Fruit fly (Drosophila melanogaster) whole organism, embryonic: ENCODE measurements around the gene wapl.
A peak's percentile ranks its signal among the peaks of the same experiment; 100 is the strongest.

Source experiments
- ATbp ChIP-seq: fragments of 200-800 bp; sonication (Bioruptor generic); optimal IDR thresholded peaks from 2 replicates; lab custom pipeline; 2017; ENCODE audit warnings: missing biosample characterization, mild to moderate bottlenecking, missing genetic modification characterization, missing genetic modification reagents
- Awh ChIP-seq: fragments of 200-800 bp; sonication (Bioruptor generic); IDR thresholded peaks from 2 replicates; pipeline ENCODE4, ENCODE4 v1.3.6; 2022; ENCODE audit warnings: missing biosample characterization, missing genetic modification characterization
- CG11504 ChIP-seq: fragments of 200-800 bp; sonication (Bioruptor generic); optimal IDR thresholded peaks from 3 replicates; lab custom pipeline; 2019; ENCODE audit warnings: missing biosample characterization, mild to moderate bottlenecking, missing genetic modification characterization, moderate library complexity
- CG12104 ChIP-seq: fragments of 200-800 bp; sonication (Bioruptor generic); optimal IDR thresholded peaks from 3 replicates; lab custom pipeline; 2016; ENCODE audit warnings: missing biosample characterization, missing genetic modification characterization
- CG12299 ChIP-seq: fragments of 200-800 bp; sonication (Bioruptor generic); optimal IDR thresholded peaks from 2 replicates; lab custom pipeline; 2018; ENCODE audit warnings: missing biosample characterization, mild to moderate bottlenecking, missing genetic modification characterization
- CG15011 ChIP-seq: fragments of 200-800 bp; sonication (Bioruptor generic); optimal IDR thresholded peaks from 3 replicates; lab custom pipeline; 2018; ENCODE audit warnings: missing biosample characterization, mild to moderate bottlenecking, missing genetic modification characterization
- CG15269 ChIP-seq: fragments of 200-800 bp; sonication (Bioruptor generic); optimal IDR thresholded peaks from 2 replicates; lab custom pipeline; 2018; ENCODE audit warnings: missing biosample characterization, mild to moderate bottlenecking, missing genetic modification characterization, moderate library complexity
- CG15514 ChIP-seq: fragments of 200-800 bp; sonication (Bioruptor generic); optimal IDR thresholded peaks from 3 replicates; lab custom pipeline; 2017; ENCODE audit warnings: missing biosample characterization, missing genetic modification characterization, mild to moderate bottlenecking, moderate library complexity, missing genetic modification reagents
- CG17912 ChIP-seq: fragments of 200-800 bp; sonication (Bioruptor generic); optimal IDR thresholded peaks from 2 replicates; lab custom pipeline; 2018; ENCODE audit warnings: missing biosample characterization, mild to moderate bottlenecking, missing genetic modification characterization
- CG1832 ChIP-seq: fragments of 200-800 bp; sonication (Bioruptor generic); optimal IDR thresholded peaks from 2 replicates; lab custom pipeline; 2017; ENCODE audit warnings: missing biosample characterization, mild to moderate bottlenecking, missing genetic modification characterization, inconsistent platforms
- CG3065 ChIP-seq: fragments of 200-800 bp; sonication (Bioruptor generic); optimal IDR thresholded peaks from 2 replicates; lab custom pipeline; 2016; ENCODE audit warnings: missing biosample characterization, missing genetic modification characterization
- CG32772 ChIP-seq: fragments of 200-800 bp; sonication (Bioruptor generic); IDR thresholded peaks from 2 replicates; pipeline ENCODE4 v1.3.6; 2022; ENCODE audit warnings: missing biosample characterization, missing genetic modification characterization
- CG33557 ChIP-seq: fragments of 200-800 bp; sonication (Bioruptor generic); optimal IDR thresholded peaks from 2 replicates; lab custom pipeline; 2019; ENCODE audit warnings: missing biosample characterization, mild to moderate bottlenecking, missing genetic modification characterization, moderate library complexity
- CG34376 ChIP-seq: fragments of 200-800 bp; sonication (Bioruptor generic); optimal IDR thresholded peaks from 2 replicates; lab custom pipeline; 2018; ENCODE audit warnings: missing biosample characterization, mild to moderate bottlenecking, missing genetic modification characterization
- CG4282 ChIP-seq: fragments of 200-800 bp; sonication (Bioruptor generic); optimal IDR thresholded peaks from 2 replicates; lab custom pipeline; 2016; ENCODE audit warnings: missing biosample characterization, missing genetic modification characterization
- CG6689 ChIP-seq: fragments of 200-800 bp; sonication (Bioruptor generic); IDR thresholded peaks from 2 replicates; pipeline ENCODE4 v1.3.6; 2022; ENCODE audit warnings: missing biosample characterization, missing genetic modification characterization
- CG6854 ChIP-seq: fragments of 200-800 bp; sonication (Bioruptor generic); optimal IDR thresholded peaks from 3 replicates; lab custom pipeline; 2017; ENCODE audit warnings: missing biosample characterization, mild to moderate bottlenecking, missing genetic modification characterization
- CG9215 ChIP-seq: fragments of 200-800 bp; sonication (Bioruptor generic); IDR thresholded peaks from 2 replicates; pipeline ENCODE4 v1.3.6; 2022; ENCODE audit warnings: missing biosample characterization, missing genetic modification characterization
- D ChIP-seq, 2 experiments: fragments of 200-800 bp in 1 of 2; fragments of >200 bp in 1 of 2; sonication (Bioruptor generic) in 1 of 2; optimal IDR thresholded peaks; 2 replicates in 1 of 2; 3 replicates in 1 of 2; lab custom pipeline; 2017; ENCODE audit warnings: mild to moderate bottlenecking in 1 of 2, missing biosample characterization in 1 of 2, missing genetic modification characterization in 1 of 2, missing genetic modification reagents in 1 of 2
- D19A ChIP-seq: fragments of 200-800 bp; optimal IDR thresholded peaks from 3 replicates; lab custom pipeline; 2019; ENCODE audit warnings: missing biosample characterization, mild to moderate bottlenecking, missing genetic modification characterization, moderate library complexity
- Dad ChIP-seq: fragments of 200-800 bp; sonication (Bioruptor generic); optimal IDR thresholded peaks from 3 replicates; lab custom pipeline; 2016; ENCODE audit warnings: missing biosample characterization, missing genetic modification characterization
- Doc3 ChIP-seq: fragments of 200-800 bp; sonication (Bioruptor generic); IDR thresholded peaks from 3 replicates; pipeline ENCODE4 v1.3.6; 2022; ENCODE audit warnings: missing biosample characterization, missing genetic modification characterization; ENCODE audit not compliant: partially characterized antibody
- H15 ChIP-seq: fragments of 200-800 bp; sonication (Bioruptor generic); IDR thresholded peaks from 3 replicates; pipeline ENCODE4 v1.3.6; 2022; ENCODE audit warnings: missing biosample characterization, missing genetic modification characterization
- HHEX ChIP-seq: fragments of 200-800 bp; sonication (Bioruptor generic); optimal IDR thresholded peaks from 3 replicates; lab custom pipeline; 2017; ENCODE audit warnings: missing biosample characterization, mild to moderate bottlenecking, missing genetic modification characterization, missing genetic modification reagents
- HLH4C ChIP-seq: fragments of 200-800 bp; sonication (Bioruptor generic); IDR thresholded peaks from 3 replicates; pipeline ENCODE4 v1.3.6; 2022; ENCODE audit warnings: missing biosample characterization, missing genetic modification characterization; ENCODE audit not compliant: partially characterized antibody
- Jarid2 ChIP-seq: fragments of 200-800 bp; sonication (Bioruptor generic); optimal IDR thresholded peaks from 3 replicates; lab custom pipeline; 2017; ENCODE audit warnings: mild to moderate bottlenecking, missing biosample characterization, missing genetic modification reagents, missing genetic modification characterization
- Ptx1 ChIP-seq: fragments of 200-800 bp; sonication (Bioruptor generic); IDR thresholded peaks from 2 replicates; pipeline ENCODE4 v1.3.6; 2022; ENCODE audit warnings: missing biosample characterization, missing genetic modification characterization
- Rfx ChIP-seq: fragments of 200-800 bp; sonication (Bioruptor generic); IDR thresholded peaks from 2 replicates; pipeline ENCODE4 v1.3.6; 2022; ENCODE audit warnings: missing biosample characterization, missing genetic modification characterization
- Rx ChIP-seq: fragments of 200-800 bp; sonication (Bioruptor generic); IDR thresholded peaks from 2 replicates; pipeline ENCODE4 v1.3.6; 2022; ENCODE audit warnings: missing biosample characterization, missing genetic modification characterization
- Sox100B ChIP-seq: fragments of 200-800 bp; sonication (Bioruptor generic); optimal IDR thresholded peaks from 3 replicates; lab custom pipeline; 2018; ENCODE audit warnings: missing biosample characterization, mild to moderate bottlenecking, missing genetic modification characterization
- Sry-δ ChIP-seq: fragments of 200-800 bp; sonication (Bioruptor generic); optimal IDR thresholded peaks from 2 replicates; lab custom pipeline; 2016; ENCODE audit warnings: missing biosample characterization, missing genetic modification characterization
- bigmax ChIP-seq: fragments of 200-800 bp; sonication (Bioruptor generic); optimal IDR thresholded peaks from 2 replicates; lab custom pipeline; 2018; ENCODE audit warnings: missing biosample characterization, mild to moderate bottlenecking, missing genetic modification characterization
- crp ChIP-seq, 2 experiments: fragments of 200-800 bp; sonication (Bioruptor generic); optimal IDR thresholded peaks; 2 replicates in 1 of 2; 3 replicates in 1 of 2; lab custom pipeline; 2017; ENCODE audit warnings: missing biosample characterization in 2 of 2, missing genetic modification characterization in 2 of 2, mild to moderate bottlenecking in 1 of 2, moderate library complexity in 1 of 2
- disco-r ChIP-seq: fragments of 200-800 bp; sonication (Bioruptor generic); optimal IDR thresholded peaks from 2 replicates; lab custom pipeline; 2016; ENCODE audit warnings: missing biosample characterization, missing genetic modification characterization
- fd96Cb ChIP-seq: fragments of 200-800 bp; sonication (Bioruptor generic); optimal IDR thresholded peaks from 2 replicates; lab custom pipeline; 2018; ENCODE audit warnings: missing biosample characterization, mild to moderate bottlenecking, missing genetic modification characterization, moderate library complexity
- gcm ChIP-seq: fragments of 200-800 bp; sonication (Bioruptor generic); optimal IDR thresholded peaks from 2 replicates; lab custom pipeline; 2019; ENCODE audit warnings: missing biosample characterization, mild to moderate bottlenecking, missing genetic modification characterization, moderate library complexity
- gro ChIP-seq: fragments of 200-800 bp; sonication (Bioruptor generic); optimal IDR thresholded peaks from 2 replicates; lab custom pipeline; 2016; ENCODE audit warnings: missing biosample characterization, missing genetic modification characterization
- gsb ChIP-seq: fragments of 200-800 bp; sonication (Bioruptor generic); IDR thresholded peaks from 2 replicates; pipeline ENCODE4 v1.3.6; 2022; ENCODE audit warnings: missing biosample characterization, missing genetic modification characterization
- hkb ChIP-seq, 2 experiments: fragments of 200-800 bp in 1 of 2; fragments of >200 bp in 1 of 2; sonication (Bioruptor generic) in 1 of 2; IDR thresholded peaks in 1 of 2; optimal IDR thresholded peaks in 1 of 2; 2 replicates each; pipeline versions ENCODE4 v1.3.6 to Lab custom; 2017 to 2022; ENCODE audit warnings: missing biosample characterization in 1 of 2, missing genetic modification characterization in 1 of 2
- insv ChIP-seq, 2 experiments: fragments of 200-800 bp; sonication (Bioruptor generic); optimal IDR thresholded peaks; 3 replicates each; lab custom pipeline; 2016 to 2018; ENCODE audit warnings: missing biosample characterization in 2 of 2, missing genetic modification characterization in 2 of 2
- maf-S ChIP-seq: fragments of 200-800 bp; sonication (Bioruptor generic); optimal IDR thresholded peaks from 2 replicates; lab custom pipeline; 2016; ENCODE audit warnings: missing biosample characterization, missing genetic modification characterization
- org-1 ChIP-seq: fragments of 200-800 bp; sonication (Bioruptor generic); optimal IDR thresholded peaks from 2 replicates; lab custom pipeline; 2017; ENCODE audit warnings: missing biosample characterization, missing genetic modification characterization
- run ChIP-seq: fragments of 200-800 bp; sonication (Bioruptor generic); optimal IDR thresholded peaks from 3 replicates; lab custom pipeline; 2018; ENCODE audit warnings: missing biosample characterization, mild to moderate bottlenecking, missing genetic modification characterization
- sens ChIP-seq: fragments of 200-800 bp; sonication (Bioruptor generic); peaks from one replicate; lab custom pipeline; 2016; ENCODE audit warnings: missing biosample characterization, missing genetic modification characterization
- sisA ChIP-seq: fragments of 200-800 bp; sonication (Bioruptor generic); IDR thresholded peaks from 2 replicates; pipeline ENCODE4 v1.3.6; 2022; ENCODE audit warnings: missing biosample characterization, missing genetic modification characterization
- so ChIP-seq: fragments of 200-800 bp; sonication (Bioruptor generic); IDR thresholded peaks from 3 replicates; pipeline ENCODE4 v1.3.6; 2022; ENCODE audit warnings: missing biosample characterization, missing genetic modification characterization
- ssp ChIP-seq: fragments of 200-800 bp; sonication (Bioruptor generic); IDR thresholded peaks from 2 replicates; pipeline ENCODE4 v1.3.6; 2022; ENCODE audit warnings: missing biosample characterization, missing genetic modification characterization
- trem ChIP-seq: fragments of 200-800 bp; optimal IDR thresholded peaks from 3 replicates; lab custom pipeline; 2019; ENCODE audit warnings: missing biosample characterization, mild to moderate bottlenecking, missing genetic modification characterization, moderate library complexity

The wapl gene

DNA sequence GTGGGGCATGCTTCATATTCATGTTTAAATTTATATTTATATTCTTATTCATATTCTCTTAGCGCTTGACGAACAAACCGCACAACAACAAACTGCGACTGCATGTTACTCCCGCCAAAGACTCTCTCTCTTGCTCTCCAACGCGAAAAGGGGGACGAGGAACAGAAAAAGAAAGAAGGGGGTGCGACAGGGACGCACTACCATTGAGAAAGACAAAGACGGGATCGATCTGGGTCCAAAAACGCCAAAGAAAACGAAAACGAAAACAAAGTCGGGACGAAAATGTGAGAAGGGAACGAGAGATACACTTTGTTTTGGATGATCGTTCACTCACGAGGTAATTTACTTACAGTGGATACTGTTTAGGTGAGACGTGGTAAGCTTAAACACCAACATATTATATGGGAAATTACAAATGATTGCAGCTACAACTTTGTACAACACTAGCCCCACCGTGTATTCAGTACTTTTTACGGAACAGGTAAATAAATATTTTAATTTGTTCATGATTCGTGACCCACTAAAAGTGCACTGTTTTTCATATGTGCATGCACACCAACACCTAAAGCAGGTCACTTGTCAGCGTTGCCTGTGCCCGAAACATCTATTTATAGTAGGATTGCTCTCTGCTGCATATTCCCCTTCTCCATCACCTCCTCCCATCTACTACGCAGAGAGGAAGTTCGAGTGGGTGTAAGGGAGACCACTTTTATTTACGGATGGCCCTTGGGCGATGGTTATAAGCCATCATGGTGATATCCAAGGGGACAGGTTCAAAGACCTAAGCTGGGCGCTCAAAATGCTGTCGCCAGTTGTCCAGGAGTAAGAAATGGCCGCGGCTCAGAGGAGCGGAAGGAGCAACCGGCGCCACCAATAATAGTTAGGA is 36.8 kb downstream of the wapl start:
- TF ChIP-seq fd96Cb (tag; lab: Kevin White, UChicago) (peak; percentile 42), Jarid2 (GFP tag; lab: Kevin White, UChicago) (no peak), gro (GFP tag; lab: Kevin White, UChicago) (no peak), CG15269 (tag; lab: Kevin White, UChicago) (no peak), CG9215 (GFP tag; lab: Robert Waterston, UW) (no peak), gcm (GFP tag; lab: Kevin White, UChicago) (peak; percentile 23), gsb (GFP tag; lab: Robert Waterston, UW) (no peak), D19A (peak; percentile 76), CG33557 (GFP tag; lab: Kevin White, UChicago) (peak; percentile 16), Awh (GFP tag; lab: Robert Waterston, UW) (no peak), maf-S (GFP tag; lab: Kevin White, UChicago) (no peak), run (tag; lab: Kevin White, UChicago) (no peak), hkb (optimal IDR thresholded peaks at IDR 0.05; lab: Kevin White, UChicago) (no peak), hkb (GFP tag; IDR thresholded peaks at IDR 0.05; lab: Robert Waterston, UW) (peak; percentile 43; the same call in 1 of the 2 replicates), ATbp (GFP tag; lab: Kevin White, UChicago) (peak; percentile 28), CG32772 (GFP tag; lab: Robert Waterston, UW) (0 out of 2 replicates have a peak, but pooled peaks have one; percentile 18), CG1832 (GFP tag; lab: Kevin White, UChicago) (peak; percentile 72), CG4282 (no peak), CG3065 (GFP tag; lab: Kevin White, UChicago) (no peak), so (no peak), crp (GFP tag; optimal IDR thresholded peaks at IDR 0.05; lab: Kevin White, UChicago) (no peak), Rx (GFP tag; lab: Robert Waterston, UW) (no peak), disco-r (no peak), HHEX (GFP tag; lab: Kevin White, UChicago) (no peak), CG6854 (GFP tag; lab: Kevin White, UChicago) (no peak), ssp (GFP tag; lab: Robert Waterston, UW) (no peak), CG15011 (GFP tag; lab: Kevin White, UChicago) (no peak), H15 (GFP tag; lab: Robert Waterston, UW) (no peak), CG15514 (GFP tag; lab: Kevin White, UChicago) (no peak), CG12299 (tag; lab: Kevin White, UChicago) (no peak), Sox100B (no peak), CG12104 (GFP tag; lab: Kevin White, UChicago) (no peak), trem (tag; lab: Kevin White, UChicago) (no peak), Sry-δ (no peak), D (optimal IDR thresholded peaks at IDR 0.05; lab: Kevin White, UChicago) (no peak), D (GFP tag; optimal IDR thresholded peaks at IDR 0.05; lab: Kevin White, UChicago) (peak; percentile 46), sens (peak; percentile 93), org-1 (GFP tag; lab: Kevin White, UChicago) (peak; percentile 11), Rfx (GFP tag; lab: Robert Waterston, UW) (no peak), sisA (GFP tag; lab: Robert Waterston, UW) (peak; percentile 47; the same call in 1 of the 2 replicates), insv (GFP tag; optimal IDR thresholded peaks at IDR 0.05; lab: Kevin White, UChicago) (no peak), CG11504 (no peak), CG17912 (GFP tag; lab: Kevin White, UChicago) (no peak), HLH4C (GFP tag; lab: Robert Waterston, UW) (no peak), bigmax (GFP tag; lab: Kevin White, UChicago) (no peak), Doc3 (GFP tag; lab: Robert Waterston, UW) (no peak), Dad (GFP tag; lab: Kevin White, UChicago) (no peak), Ptx1 (GFP tag; lab: Robert Waterston, UW) (peak; percentile 34; the same call in 1 of the 2 replicates), CG34376 (GFP tag; lab: Kevin White, UChicago) (no peak), CG6689 (GFP tag; lab: Robert Waterston, UW) (peak; percentile 54)
